Worm (Caenorhabditis elegans) whole organism, L4 larva: ENCODE measurements around the gene K12H6.10.

ENCODE experiments used
- D1046.2 ChIP-seq: fragments of 200-800 bp; sonication (Bioruptor generic); IDR thresholded peaks from 2 replicates; pipeline ENCODE4 v1.3.6; 2022; ENCODE audit warnings: missing genetic modification characterization, missing compliant biosample characterization
- R02D3.7 ChIP-seq: fragments of 150-350 bp; sonication (generic microtip); optimal IDR thresholded peaks from 3 replicates; lab custom pipeline; 2014; ENCODE audit warnings: missing biosample characterization, missing genetic modification characterization
- T26A8.4 ChIP-seq: fragments of 200-800 bp; sonication (Bioruptor generic); IDR thresholded peaks from 2 replicates; pipeline ENCODE4 v1.3.6; 2022; ENCODE audit warnings: missing genetic modification characterization, missing compliant biosample characterization
- Y105C5A.15 ChIP-seq: fragments of 200-800 bp; sonication (Bioruptor generic); IDR thresholded peaks from 2 replicates; pipeline ENCODE4 v1.3.6; 2022; ENCODE audit warnings: missing genetic modification characterization, missing compliant biosample characterization
- ZK546.5 ChIP-seq, 2 experiments: sonication (generic microtip); optimal IDR thresholded peaks; 2 replicates each; lab custom pipeline; 2017; ENCODE audit warnings: missing biosample characterization in 2 of 2, missing genetic modification characterization in 2 of 2
- aha-1 ChIP-seq: fragments of 150-350 bp; peaks from one replicate; lab custom pipeline; 2014; ENCODE audit warnings: missing biosample characterization, missing genetic modification characterization
- ama-1 ChIP-seq: fragments of 150-350 bp; optimal IDR thresholded peaks from 2 replicates; lab custom pipeline; 2014; ENCODE audit warnings: inconsistent platforms, mixed read lengths
- arid-1 ChIP-seq: fragments of 200-800 bp; sonication (Bioruptor generic); conservative IDR thresholded peaks from 2 replicates; pipeline ENCODE4 v1.3.6; 2022; ENCODE audit warnings: missing genetic modification reagents, missing genetic modification characterization, missing compliant biosample characterization
- ceh-20 ChIP-seq: fragments of 200-800 bp; sonication (Bioruptor generic); IDR thresholded peaks from 2 replicates; pipeline ENCODE4 v1.3.6; 2022; ENCODE audit warnings: missing genetic modification reagents, missing genetic modification characterization, missing compliant biosample characterization
- ceh-44 ChIP-seq: fragments of 200-800 bp; sonication (Bioruptor generic); IDR thresholded peaks from 2 replicates; pipeline ENCODE4 v1.3.6; 2022; ENCODE audit warnings: missing genetic modification reagents, missing genetic modification characterization, missing compliant biosample characterization
- cey-2 ChIP-seq: sonication (generic microtip); optimal IDR thresholded peaks from 3 replicates; lab custom pipeline; 2017; ENCODE audit warnings: missing genetic modification characterization, mild to moderate bottlenecking, missing compliant biosample characterization, antibody characterized with exemption, borderline replicate concordance; ENCODE audit not compliant: insufficient read depth
- daf-8 ChIP-seq: fragments of 200-800 bp; sonication (Bioruptor generic); IDR thresholded peaks from 2 replicates; pipeline ENCODE4 v1.3.6; 2022; ENCODE audit warnings: missing genetic modification characterization, missing compliant biosample characterization
- dmd-9 ChIP-seq: fragments of 200-800 bp; sonication (Bioruptor generic); IDR thresholded peaks from 2 replicates; pipeline ENCODE4 v1.3.6; 2022; ENCODE audit warnings: missing genetic modification reagents, missing genetic modification characterization, missing compliant biosample characterization
- dpl-1 ChIP-seq: fragments of 150-350 bp; optimal IDR thresholded peaks from 2 replicates; lab custom pipeline; 2014; ENCODE audit warnings: missing biosample characterization, missing genetic modification reagents, missing genetic modification characterization
- egl-43 ChIP-seq: fragments of 200-800 bp; sonication (Bioruptor generic); IDR thresholded peaks from 2 replicates; pipeline ENCODE4 v1.3.6; 2022; ENCODE audit warnings: missing genetic modification reagents, missing genetic modification characterization, missing compliant biosample characterization
- fkh-10 ChIP-seq: fragments of 150-350 bp; optimal IDR thresholded peaks from 2 replicates; lab custom pipeline; 2014; ENCODE audit warnings: missing biosample characterization, missing genetic modification reagents, missing genetic modification characterization
- hif-1 ChIP-seq, 2 experiments: sonication (generic microtip); optimal IDR thresholded peaks; 2 replicates each; lab custom pipeline; 2016 to 2017; ENCODE audit warnings: missing compliant biosample characterization in 2 of 2, missing genetic modification characterization in 2 of 2, missing genetic modification reagents in 2 of 2, missing genotype in 2 of 2, mild to moderate bottlenecking in 1 of 2
- hlh-11 ChIP-seq: fragments of 200-800 bp; sonication (Bioruptor generic); optimal IDR thresholded peaks from 2 replicates; lab custom pipeline; 2018; ENCODE audit warnings: mild to moderate bottlenecking, missing genetic modification characterization, missing compliant biosample characterization
- hmg-1.1 ChIP-seq: fragments of 200-800 bp; sonication (Bioruptor generic); IDR thresholded peaks from 2 replicates; pipeline ENCODE4 v1.3.6; 2022; ENCODE audit warnings: missing genetic modification reagents, missing genetic modification characterization, missing compliant biosample characterization
- lin-38 ChIP-seq: fragments of 200-800 bp; sonication (Bioruptor generic); IDR thresholded peaks from 2 replicates; pipeline ENCODE4 v1.3.6; 2022; ENCODE audit warnings: missing genetic modification reagents, missing genetic modification characterization, missing compliant biosample characterization
- madf-5 ChIP-seq, 2 experiments: fragments of 200-800 bp; sonication (Bioruptor generic); IDR thresholded peaks; 2 replicates each; pipeline ENCODE4 v1.3.6; 2022; ENCODE audit warnings: missing compliant biosample characterization in 2 of 2, missing genetic modification characterization in 2 of 2
- mes-2 ChIP-seq: sonication (generic microtip); optimal IDR thresholded peaks from 2 replicates; lab custom pipeline; 2016; ENCODE audit warnings: missing genotype, mild to moderate bottlenecking, missing genetic modification characterization, missing compliant biosample characterization; ENCODE audit not compliant: poor library complexity, severe bottlenecking
- nhr-48 ChIP-seq: sonication (generic microtip); optimal IDR thresholded peaks from 2 replicates; lab custom pipeline; 2016; ENCODE audit warnings: mild to moderate bottlenecking, missing genetic modification characterization, missing compliant biosample characterization
- nhr-6 ChIP-seq: fragments of 150-350 bp; optimal IDR thresholded peaks from 2 replicates; lab custom pipeline; 2014; ENCODE audit warnings: missing biosample characterization, missing genetic modification characterization
- rbr-2 ChIP-seq: sonication (generic microtip); optimal IDR thresholded peaks from 2 replicates; lab custom pipeline; 2016; ENCODE audit warnings: missing genotype, missing genetic modification characterization, missing compliant biosample characterization
- saeg-2 ChIP-seq: fragments of 200-800 bp; sonication (Bioruptor generic); IDR thresholded peaks from 2 replicates; pipeline ENCODE4 v1.3.6; 2022; ENCODE audit warnings: missing genetic modification reagents, missing genetic modification characterization, missing compliant biosample characterization
- set-16 ChIP-seq: fragments of 200-800 bp; sonication (Bioruptor generic); IDR thresholded peaks from 2 replicates; pipeline ENCODE4 v1.3.6; 2022; ENCODE audit warnings: missing genetic modification reagents, missing genetic modification characterization, missing compliant biosample characterization
- tra-1 ChIP-seq: fragments of 200-800 bp; sonication (Bioruptor generic); IDR thresholded peaks from 2 replicates; pipeline ENCODE4 v1.3.6; 2022; ENCODE audit warnings: missing genetic modification reagents, missing genetic modification characterization, missing compliant biosample characterization
- unc-39 ChIP-seq: sonication (generic microtip); optimal IDR thresholded peaks from 2 replicates; lab custom pipeline; 2017; ENCODE audit warnings: missing biosample characterization, missing genetic modification characterization
- unc-62 ChIP-seq, 3 experiments: fragments of 150-350 bp in 1 of 3; sonication (generic microtip); optimal IDR thresholded peaks in 2 of 3; peaks in 1 of 3; 1 replicate in 1 of 3; 2 replicates in 2 of 3; lab custom pipeline; 2014 to 2017; ENCODE audit warnings: missing biosample characterization in 3 of 3, missing genetic modification characterization in 3 of 3, missing genetic modification reagents in 3 of 3, missing genotype in 1 of 3
- zag-1 ChIP-seq: fragments of 150-350 bp; optimal IDR thresholded peaks from 2 replicates; lab custom pipeline; 2014; ENCODE audit warnings: missing biosample characterization, missing genetic modification characterization

The K12H6.10 gene

DNA sequence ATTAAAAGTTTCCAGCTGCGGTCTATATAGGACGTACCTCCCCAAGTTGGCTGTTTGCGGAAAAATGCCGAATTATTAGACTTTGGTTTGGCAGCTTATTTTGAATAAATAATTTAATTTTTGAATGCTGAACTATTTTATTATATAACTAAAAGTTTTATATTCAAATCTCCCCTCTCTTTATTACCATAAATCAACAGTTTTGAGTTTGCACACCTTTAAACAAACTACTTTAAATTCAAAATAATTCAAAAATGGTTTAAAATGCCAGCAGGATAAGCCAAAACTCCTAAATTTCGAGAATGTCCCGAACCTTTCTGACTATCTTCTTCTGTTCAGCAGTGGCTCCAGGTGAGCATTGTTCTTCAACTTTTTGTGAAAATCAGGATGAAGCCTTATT, 43.4 kb upstream of the K12H6.10 start, which contains the start of gene F08D12.3:
Gene F08D12.3 (plus strand): TSS at position 301 of the 400 bp plus-strand sequence.
- TF ChIP-seq tra-1 (no peak), cey-2 (no peak), hif-1 (tag; optimal IDR thresholded peaks at IDR 0.05; lab: Kevin White, UChicago) (no peak), lin-38 (GFP tag; lab: Robert Waterston, UW) (no peak), nhr-48 (tag; lab: Kevin White, UChicago) (no peak), daf-8 (GFP tag; lab: Robert Waterston, UW) (no peak), D1046.2 (GFP tag; lab: Robert Waterston, UW) (no peak), ceh-20 (GFP tag; lab: Robert Waterston, UW) (no peak)

DNA sequence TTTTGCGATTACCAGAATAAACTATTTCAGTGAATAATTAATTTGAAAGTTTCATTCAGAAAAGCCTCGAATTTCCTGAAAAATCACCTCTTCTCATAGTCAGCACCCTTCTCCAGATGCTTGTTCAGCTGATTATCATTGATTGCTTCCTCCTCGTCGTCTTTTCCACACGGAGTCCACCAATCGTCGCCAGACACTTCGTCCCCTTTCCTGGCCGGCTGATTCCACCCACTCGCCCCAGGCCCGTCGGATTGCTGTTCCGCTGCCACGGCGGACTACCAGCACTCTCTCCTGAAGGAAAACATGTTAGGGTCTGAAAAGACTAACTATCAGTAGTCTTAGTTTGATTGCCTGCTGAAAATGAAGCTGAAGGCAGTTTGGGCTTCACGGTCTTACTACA, 41.9 kb upstream of the K12H6.10 start:
- TF ChIP-seq saeg-2 (GFP tag; lab: Robert Waterston, UW) (no peak), set-16 (GFP tag; lab: Robert Waterston, UW) (peak; percentile 50; the same call in 1 of the 2 replicates), unc-62 (GFP tag; optimal IDR thresholded peaks at IDR 0.05 in 1 of 2; lab: Kevin White, UChicago) (peak in 1 of 2 experiments; percentile 56), unc-62 (tag; optimal IDR thresholded peaks at IDR 0.05; lab: Kevin White, UChicago) (no peak), fkh-10 (GFP tag; lab: Kevin White, UChicago) (no peak), egl-43 (GFP tag; lab: Robert Waterston, UW) (no peak)

DNA sequence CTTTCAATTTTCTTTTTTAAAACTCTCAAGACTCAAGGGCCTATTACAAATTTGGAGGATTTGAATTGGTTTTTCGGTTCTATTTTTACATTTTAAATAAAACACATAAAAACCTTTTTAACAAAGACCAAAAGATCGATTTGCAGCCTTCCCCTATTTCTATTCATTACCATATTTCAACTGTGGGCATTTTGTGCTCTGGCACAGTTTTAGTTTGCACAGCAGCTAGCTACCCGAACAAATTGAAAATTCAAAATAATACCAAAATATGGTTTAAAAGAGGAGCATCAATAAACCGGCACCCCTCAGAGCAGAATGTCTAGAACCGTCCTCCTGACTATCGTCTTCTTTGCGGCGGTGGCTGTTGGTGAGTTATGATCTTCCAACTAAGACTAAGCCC, 41.3 kb upstream of the K12H6.10 start, which contains the start of gene F08D12.2:
Gene F08D12.2 (plus strand): TSS at position 301 of the 400 bp plus-strand sequence.
- no peak for TF ChIP-seq Y105C5A.15

DNA sequence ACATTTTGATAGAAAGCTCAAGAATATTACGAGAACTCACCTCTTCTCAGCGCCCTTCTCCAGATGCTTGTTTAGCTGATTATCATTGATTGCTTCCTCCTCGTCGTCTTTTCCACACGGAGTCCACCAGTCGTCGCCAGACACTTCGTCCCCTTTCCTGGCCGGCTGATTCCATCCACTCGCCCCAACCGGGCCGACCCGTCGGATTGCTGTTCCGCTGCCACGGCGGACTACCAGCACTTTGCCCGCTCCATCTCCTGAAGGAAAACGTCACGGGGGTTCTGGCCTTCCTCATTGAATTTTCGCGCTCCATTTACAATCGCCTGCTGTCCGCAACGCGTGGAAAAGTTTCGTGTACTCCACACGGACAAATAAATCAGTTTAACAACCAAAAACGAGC, 39.3 kb upstream of the K12H6.10 start:
- TF ChIP-seq set-16 (GFP tag; lab: Robert Waterston, UW) (peak; percentile 86), arid-1 (no peak)
- TF ChIP-seq, all 104 proteins: peak for 1

DNA sequence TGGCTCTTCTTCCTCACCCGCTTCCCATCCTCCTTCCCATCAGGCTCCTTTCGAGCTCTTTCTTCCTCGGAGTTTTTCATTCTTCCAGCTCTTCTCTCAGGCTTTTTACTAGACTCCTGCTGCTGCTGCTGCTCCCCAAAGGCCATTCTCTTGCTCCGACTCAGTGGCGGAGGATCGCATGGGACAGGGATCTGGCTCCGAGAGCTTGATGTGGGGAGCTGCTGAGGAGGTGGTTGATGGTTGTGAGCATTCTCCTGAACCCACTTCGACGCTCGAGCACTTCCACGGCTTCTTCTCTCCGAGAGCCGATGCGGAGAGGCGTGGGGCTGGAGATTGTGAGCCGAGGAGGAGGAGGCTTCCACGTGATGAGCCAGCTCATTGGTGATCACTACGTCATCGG, 36.9 kb upstream of the K12H6.10 start:
- TF ChIP-seq ZK546.5 (tag; optimal IDR thresholded peaks at IDR 0.05; lab: Kevin White, UChicago) (no peak), lin-38 (GFP tag; lab: Robert Waterston, UW) (no peak), madf-5 (GFP tag; IDR thresholded peaks at IDR 0.05; lab: Robert Waterston, UW) (no peak), set-16 (GFP tag; lab: Robert Waterston, UW) (peak; percentile 92), unc-62 (GFP tag; optimal IDR thresholded peaks at IDR 0.05 in 1 of 2; lab: Kevin White, UChicago) (peak in 1 of 2 experiments; percentile 14), unc-62 (tag; optimal IDR thresholded peaks at IDR 0.05; lab: Kevin White, UChicago) (no peak), R02D3.7 (no peak), aha-1 (peak; percentile 37)

DNA sequence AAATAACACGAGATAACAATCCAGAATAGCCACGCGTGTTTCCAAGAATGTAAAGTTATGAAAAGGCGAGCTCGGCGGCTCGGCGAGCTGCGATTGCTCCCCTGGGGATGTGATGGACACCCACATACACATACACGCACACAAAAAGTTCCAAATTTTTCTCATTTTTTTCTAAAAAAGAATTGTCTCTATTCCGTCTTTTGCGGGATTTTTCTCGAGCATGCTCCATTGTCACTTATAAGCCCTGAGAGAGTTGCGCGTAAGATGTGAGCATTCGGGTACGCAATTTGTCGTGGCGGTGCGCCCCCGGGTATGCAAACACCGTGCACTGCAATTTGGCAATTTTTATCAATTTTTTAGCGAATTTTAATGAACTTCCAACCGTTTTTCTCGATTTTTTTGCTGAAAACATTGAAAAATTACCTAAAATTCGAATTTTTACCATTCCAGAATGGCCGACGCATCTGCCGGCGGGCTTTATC, 35.6 kb upstream of the K12H6.10 start, which contains the start of the genes F08D12.12 and srpa-72:
Gene F08D12.12 (minus strand): TSS at position 51 of the 482 bp plus-strand sequence.
Gene srpa-72 (plus strand): TSS at position 451 of the 482 bp plus-strand sequence.
- TF ChIP-seq hmg-1.1 (GFP tag; lab: Robert Waterston, UW) (peak; percentile 59), rbr-2 (tag; lab: Kevin White, UChicago) (peak; percentile 21), ceh-20 (GFP tag; lab: Robert Waterston, UW) (0 out of 2 replicates have a peak, but pooled peaks have one; percentile 9), ama-1 (no peak), ceh-44 (0 out of 2 replicates have a peak, but pooled peaks have one; percentile 28), hif-1 (tag; optimal IDR thresholded peaks at IDR 0.05; lab: Kevin White, UChicago) (peak in 1 of 2 experiments; percentile 21), zag-1 (tag; lab: Kevin White, UChicago) (no peak), T26A8.4 (GFP tag; lab: Robert Waterston, UW) (no peak), nhr-6 (tag; lab: Kevin White, UChicago) (no peak), mes-2 (tag; lab: Kevin White, UChicago) (peak; percentile 74), unc-39 (tag; lab: Kevin White, UChicago) (no peak), dmd-9 (GFP tag; lab: Robert Waterston, UW) (no peak), dpl-1 (GFP tag; lab: Kevin White, UChicago) (peak; percentile 37), hlh-11 (tag; lab: Kevin White, UChicago) (peak; percentile 28), unc-62 (GFP tag; optimal IDR thresholded peaks at IDR 0.05 in 1 of 2; lab: Kevin White, UChicago) (peak in 1 of 2 experiments; percentile 55), unc-62 (tag; optimal IDR thresholded peaks at IDR 0.05; lab: Kevin White, UChicago) (no peak)
